Worm (Caenorhabditis elegans) whole organism, mixed stage, embryonic: ENCODE measurements around the gene T25D1.2.

ENCODE experiments used
- ces-1 ChIP-seq: fragments of 150-350 bp; optimal IDR thresholded peaks from 2 replicates; lab custom pipeline; 2014; ENCODE audit warnings: missing biosample characterization, missing genetic modification reagents, missing genetic modification characterization
- lin-13 ChIP-seq: fragments of 150-350 bp; optimal IDR thresholded peaks from 2 replicates; lab custom pipeline; 2014; ENCODE audit warnings: missing biosample characterization, missing genetic modification characterization
- lsy-2 ChIP-seq: fragments of 150-350 bp; optimal IDR thresholded peaks from 2 replicates; lab custom pipeline; 2014; ENCODE audit warnings: missing biosample characterization, missing genetic modification characterization
- nhr-76 ChIP-seq: sonication (generic microtip); optimal IDR thresholded peaks from 2 replicates; lab custom pipeline; 2017; ENCODE audit warnings: missing biosample characterization, missing genetic modification characterization
- sptf-1 ChIP-seq: sonication (generic microtip); optimal IDR thresholded peaks from 2 replicates; lab custom pipeline; 2017; ENCODE audit warnings: mild to moderate bottlenecking, missing genetic modification characterization, moderate library complexity, missing compliant biosample characterization
- unc-62 ChIP-seq: fragments of 150-350 bp; optimal IDR thresholded peaks from 2 replicates; lab custom pipeline; 2014; ENCODE audit warnings: missing biosample characterization, missing genetic modification reagents, missing genetic modification characterization

DNA sequence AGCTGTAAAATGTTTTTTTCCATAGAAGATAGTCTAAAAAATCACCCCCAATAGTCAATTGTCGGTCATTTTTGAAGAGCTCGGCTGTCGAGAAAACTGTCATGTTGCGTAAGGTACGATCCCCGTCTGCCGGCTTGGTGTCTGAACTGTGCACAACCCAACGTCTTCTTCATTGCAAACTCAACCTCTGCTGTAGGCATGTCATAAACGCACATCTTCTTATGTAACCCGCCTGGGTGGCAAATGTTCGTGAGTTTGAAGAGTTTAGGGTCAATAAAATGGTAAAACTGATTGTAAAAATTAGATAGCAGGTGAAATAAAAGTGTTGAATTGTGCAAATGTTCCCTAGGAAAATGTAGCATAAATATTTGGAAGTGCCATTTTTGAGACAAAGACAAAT is 8.9 kb downstream of the T25D1.2 start:
- TF ChIP-seq unc-62 (GFP tag; lab: Kevin White, UChicago) (no peak), lsy-2 (tag; lab: Kevin White, UChicago) (no peak), lin-13 (tag; lab: Kevin White, UChicago) (no peak), ces-1 (GFP tag; lab: Kevin White, UChicago) (no peak), nhr-76 (tag; lab: Kevin White, UChicago) (no peak), sptf-1 (tag; lab: Kevin White, UChicago) (no peak)
